Worm (Caenorhabditis elegans) whole organism, L4 larva: ENCODE measurements around the gene F34D10.4.

Source experiments
- R02D3.7 ChIP-seq: fragments of 150-350 bp; sonication (generic microtip); optimal IDR thresholded peaks from 3 replicates; lab custom pipeline; 2014; ENCODE audit warnings: missing biosample characterization, missing genetic modification characterization
- ama-1 ChIP-seq: fragments of 150-350 bp; optimal IDR thresholded peaks from 2 replicates; lab custom pipeline; 2014; ENCODE audit warnings: inconsistent platforms, mixed read lengths
- jun-1 ChIP-seq: fragments of 150-350 bp; optimal IDR thresholded peaks from 2 replicates; lab custom pipeline; 2014; ENCODE audit warnings: missing biosample characterization, missing genetic modification reagents, missing genetic modification characterization
- lin-15B ChIP-seq: fragments of 150-350 bp; sonication (generic microtip); optimal IDR thresholded peaks from 3 replicates; lab custom pipeline; 2014; ENCODE audit warnings: missing biosample characterization, missing genetic modification characterization
- php-3 ChIP-seq: fragments of 200-800 bp; sonication (Bioruptor generic); IDR thresholded peaks from 2 replicates; pipeline ENCODE4 v1.3.6; 2022; ENCODE audit warnings: missing genetic modification reagents, missing genetic modification characterization, missing compliant biosample characterization
- unc-62 ChIP-seq, 3 experiments: fragments of 150-350 bp in 1 of 3; sonication (generic microtip); optimal IDR thresholded peaks in 2 of 3; peaks in 1 of 3; 1 replicate in 1 of 3; 2 replicates in 2 of 3; lab custom pipeline; 2014 to 2017; ENCODE audit warnings: missing biosample characterization in 3 of 3, missing genetic modification characterization in 3 of 3, missing genetic modification reagents in 3 of 3, missing genotype in 1 of 3
- zfp-3 ChIP-seq: fragments of 200-800 bp; sonication (Bioruptor generic); conservative IDR thresholded peaks from 2 replicates; pipeline ENCODE4 v1.3.6; 2022; ENCODE audit warnings: missing genetic modification reagents, missing genetic modification characterization, missing compliant biosample characterization

DNA sequence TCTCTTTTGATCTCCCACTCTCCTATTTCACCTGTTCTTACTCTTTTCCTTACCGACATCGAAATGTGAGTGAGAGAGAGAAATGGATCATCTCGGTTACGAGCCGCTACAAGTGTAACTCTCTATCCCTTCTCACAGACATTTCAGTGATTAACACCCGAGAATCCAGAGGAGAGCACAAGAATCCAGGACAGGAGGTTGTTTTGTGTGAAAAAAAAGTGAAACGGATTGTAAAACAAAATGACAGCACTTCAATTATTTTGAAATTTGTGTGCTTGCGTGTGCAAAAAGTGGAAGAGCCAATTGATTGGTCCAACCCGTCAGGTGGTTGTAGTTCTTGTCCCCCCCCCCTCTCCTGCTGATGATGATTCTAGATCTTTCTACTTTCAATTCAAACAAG is 46.5 kb downstream of the F34D10.4 start:
- no peak for TF ChIP-seq lin-15B (tag; lab: Kevin White, UChicago)
- TF ChIP-seq php-3 (GFP tag; lab: Robert Waterston, UW) = no peak
- TF ChIP-seq jun-1 (tag; lab: Kevin White, UChicago) = no peak
- TF ChIP-seq unc-62 (GFP tag; optimal IDR thresholded peaks at IDR 0.05 in 1 of 2; lab: Kevin White, UChicago) = no peak
- TF ChIP-seq unc-62 (tag; optimal IDR thresholded peaks at IDR 0.05; lab: Kevin White, UChicago) = no peak
- TF ChIP-seq R02D3.7 (tag; lab: Kevin White, UChicago) = no peak
- TF ChIP-seq zfp-3 (GFP tag; lab: Robert Waterston, UW) = no peak
- TF ChIP-seq ama-1 = no peak
